Fruit fly (Drosophila melanogaster) whole organism, embryonic: ENCODE measurements around the gene Fdh.

Source experiments
- Abd-B ChIP-seq: fragments of 200-800 bp; sonication (Bioruptor generic); optimal IDR thresholded peaks from 2 replicates; lab custom pipeline; 2018; ENCODE audit warnings: missing biosample characterization, mild to moderate bottlenecking, missing genetic modification characterization, moderate library complexity
- Awh ChIP-seq: fragments of 200-800 bp; sonication (Bioruptor generic); IDR thresholded peaks from 2 replicates; pipeline ENCODE4, ENCODE4 v1.3.6; 2022; ENCODE audit warnings: missing biosample characterization, missing genetic modification characterization
- CG11093 ChIP-seq: fragments of 200-800 bp; sonication (Bioruptor generic); IDR thresholded peaks from 3 replicates; pipeline ENCODE4 v1.3.6; 2022; ENCODE audit warnings: missing biosample characterization, missing genetic modification characterization
- CG15479 ChIP-seq: fragments of 200-800 bp; sonication (Bioruptor generic); optimal IDR thresholded peaks from 3 replicates; lab custom pipeline; 2019; ENCODE audit warnings: missing biosample characterization, mild to moderate bottlenecking, missing genetic modification characterization, moderate library complexity
- CG16779 ChIP-seq: fragments of 200-800 bp; sonication (Bioruptor generic); IDR thresholded peaks from 2 replicates; pipeline ENCODE4 v1.3.6; 2022; ENCODE audit warnings: missing biosample characterization, missing genetic modification characterization
- CG17186 ChIP-seq: fragments of 200-800 bp; sonication (Bioruptor generic); optimal IDR thresholded peaks from 3 replicates; lab custom pipeline; 2017; ENCODE audit warnings: missing biosample characterization, missing genetic modification reagents, missing genetic modification characterization
- CG17361 ChIP-seq: fragments of 200-800 bp; sonication (Bioruptor generic); IDR thresholded peaks from 3 replicates; pipeline ENCODE4 v1.3.6; 2022; ENCODE audit warnings: missing biosample characterization, missing genetic modification characterization
- CG17385 ChIP-seq: fragments of 200-800 bp; sonication (Bioruptor generic); optimal IDR thresholded peaks from 3 replicates; lab custom pipeline; 2018; ENCODE audit warnings: missing biosample characterization, mild to moderate bottlenecking, missing genetic modification characterization
- CG18764 ChIP-seq: fragments of 200-800 bp; sonication (Bioruptor generic); optimal IDR thresholded peaks from 3 replicates; lab custom pipeline; 2016; ENCODE audit warnings: missing biosample characterization, missing genetic modification characterization
- CG32532 ChIP-seq: fragments of 200-800 bp; sonication (Bioruptor generic); IDR thresholded peaks from 2 replicates; pipeline ENCODE4 v1.3.6; 2022; ENCODE audit warnings: missing biosample characterization, missing genetic modification characterization
- CG34422 ChIP-seq: fragments of 200-800 bp; sonication (Bioruptor generic); IDR thresholded peaks from 3 replicates; pipeline ENCODE4 v1.3.6; 2022; ENCODE audit warnings: missing biosample characterization, missing genetic modification characterization
- CG42726 ChIP-seq: fragments of 200-800 bp; sonication (Bioruptor generic); IDR thresholded peaks from 2 replicates; pipeline ENCODE4 v1.3.6; 2022; ENCODE audit warnings: missing biosample characterization, missing genetic modification characterization; ENCODE audit not compliant: partially characterized antibody
- CG4404 ChIP-seq: fragments of 200-800 bp; sonication (Bioruptor generic); IDR thresholded peaks from 2 replicates; pipeline ENCODE4 v1.3.6; 2022; ENCODE audit warnings: missing biosample characterization, missing genetic modification characterization
- CG4820 ChIP-seq: fragments of 200-800 bp; sonication (Bioruptor generic); optimal IDR thresholded peaks from 3 replicates; lab custom pipeline; 2016; ENCODE audit warnings: missing biosample characterization, missing genetic modification characterization
- CG9797 ChIP-seq: fragments of 200-800 bp; sonication (Bioruptor generic); optimal IDR thresholded peaks from 3 replicates; lab custom pipeline; 2018; ENCODE audit warnings: missing biosample characterization, mild to moderate bottlenecking, missing genetic modification characterization
- CTCF ChIP-seq: fragments of 200-800 bp; sonication (Bioruptor generic); optimal IDR thresholded peaks from 2 replicates; lab custom pipeline; 2017; ENCODE audit warnings: missing biosample characterization, mild to moderate bottlenecking, missing genetic modification characterization, moderate library complexity
- CkIIα-i1 ChIP-seq: fragments of 200-800 bp; sonication (Bioruptor generic); IDR thresholded peaks from 2 replicates; pipeline ENCODE4 v1.3.6; 2022; ENCODE audit warnings: missing biosample characterization, missing genetic modification characterization
- CoRest ChIP-seq: fragments of 200-800 bp; sonication (Bioruptor generic); optimal IDR thresholded peaks from 3 replicates; lab custom pipeline; 2018; ENCODE audit warnings: missing biosample characterization, mild to moderate bottlenecking, missing genetic modification characterization, moderate library complexity
- Dbx ChIP-seq: fragments of 200-800 bp; sonication (Bioruptor generic); IDR thresholded peaks from 3 replicates; pipeline ENCODE4 v1.3.6; 2022; ENCODE audit warnings: missing biosample characterization, missing genetic modification characterization
- Dll ChIP-seq: fragments of 200-800 bp; sonication (Bioruptor generic); IDR thresholded peaks from 4 replicates; pipeline ENCODE4 v1.3.6; 2022; ENCODE audit warnings: missing biosample characterization, missing genetic modification characterization; ENCODE audit not compliant: partially characterized antibody
- Dp ChIP-seq: fragments of 200-800 bp; sonication (Bioruptor generic); optimal IDR thresholded peaks from 2 replicates; lab custom pipeline; 2018; ENCODE audit warnings: missing biosample characterization, mild to moderate bottlenecking, missing genetic modification characterization, moderate library complexity
- Dref ChIP-seq: fragments of 200-800 bp; sonication (Bioruptor generic); IDR thresholded peaks from 2 replicates; pipeline ENCODE4 v1.3.6; 2022; ENCODE audit warnings: missing biosample characterization, missing genetic modification characterization
- Drgx ChIP-seq: fragments of 200-800 bp; sonication (Bioruptor generic); IDR thresholded peaks from 2 replicates; pipeline ENCODE4 v1.3.6; 2022; ENCODE audit warnings: missing biosample characterization, missing genetic modification characterization
- ERR ChIP-seq: fragments of 200-800 bp; sonication (Bioruptor generic); optimal IDR thresholded peaks from 2 replicates; lab custom pipeline; 2016; ENCODE audit warnings: missing biosample characterization, missing genetic modification characterization
- MESR4 ChIP-seq: fragments of 200-800 bp; sonication (Bioruptor generic); optimal IDR thresholded peaks from 2 replicates; lab custom pipeline; 2018; ENCODE audit warnings: missing biosample characterization, mild to moderate bottlenecking, missing genetic modification characterization, moderate library complexity
- Med ChIP-seq: fragments of 200-800 bp; sonication (Bioruptor generic); peaks from one replicate; lab custom pipeline; 2016; ENCODE audit warnings: missing biosample characterization, missing genetic modification characterization, mild to moderate bottlenecking, inconsistent platforms, moderate library complexity
- Stat92E ChIP-seq, 3 experiments: fragments of >200 bp in 2 of 3; fragments of 200-800 bp in 1 of 3; sonication (Bioruptor generic) in 1 of 3; optimal IDR thresholded peaks; 2 replicates each; lab custom pipeline; 2017 to 2019; ENCODE audit warnings: missing biosample characterization in 3 of 3, missing genetic modification characterization in 3 of 3, mild to moderate bottlenecking in 1 of 3, moderate library complexity in 1 of 3
- Tbp ChIP-seq: fragments of >200 bp; optimal IDR thresholded peaks from 2 replicates; lab custom pipeline; 2018; ENCODE audit warnings: missing biosample characterization, missing genetic modification characterization
- Trl ChIP-seq, 3 experiments: fragments of >200 bp in 2 of 3; fragments of 200-800 bp in 1 of 3; sonication (Bioruptor generic) in 1 of 3; optimal IDR thresholded peaks; 2 replicates in 1 of 3; 3 replicates in 2 of 3; lab custom pipeline; 2016 to 2017; ENCODE audit warnings: missing biosample characterization in 1 of 3, missing genetic modification characterization in 1 of 3
- aop ChIP-seq: fragments of 200-800 bp; sonication (Bioruptor generic); IDR thresholded peaks from 2 replicates; pipeline ENCODE4 v1.3.6; 2022; ENCODE audit warnings: missing biosample characterization, missing genetic modification characterization
- bsh ChIP-seq, 2 experiments: fragments of 200-800 bp; sonication (Bioruptor generic); optimal IDR thresholded peaks; 2 replicates each; lab custom pipeline; 2017 to 2018; ENCODE audit warnings: mild to moderate bottlenecking in 2 of 2, missing biosample characterization in 2 of 2, missing genetic modification characterization in 2 of 2, moderate library complexity in 1 of 2
- cad ChIP-seq: fragments of >200 bp; optimal IDR thresholded peaks from 2 replicates; lab custom pipeline; 2017; ENCODE audit warnings: missing biosample characterization, missing genetic modification characterization
- chif ChIP-seq, 2 experiments: fragments of 200-800 bp; sonication (Bioruptor generic); optimal IDR thresholded peaks; 3 replicates each; lab custom pipeline; 2016; ENCODE audit warnings: missing biosample characterization in 2 of 2, missing genetic modification characterization in 2 of 2
- chinmo ChIP-seq: fragments of 200-800 bp; sonication (Bioruptor generic); IDR thresholded peaks from 4 replicates; pipeline ENCODE4 v1.3.6; 2022; ENCODE audit warnings: missing biosample characterization, missing genetic modification characterization; ENCODE audit not compliant: partially characterized antibody
- crp ChIP-seq, 2 experiments: fragments of 200-800 bp; sonication (Bioruptor generic); optimal IDR thresholded peaks; 2 replicates in 1 of 2; 3 replicates in 1 of 2; lab custom pipeline; 2017; ENCODE audit warnings: missing biosample characterization in 2 of 2, missing genetic modification characterization in 2 of 2, mild to moderate bottlenecking in 1 of 2, moderate library complexity in 1 of 2
- ewg ChIP-seq: fragments of 200-800 bp; sonication (Bioruptor generic); optimal IDR thresholded peaks from 3 replicates; lab custom pipeline; 2017; ENCODE audit warnings: mild to moderate bottlenecking, missing biosample characterization, missing genetic modification reagents, missing genetic modification characterization
- gce ChIP-seq: fragments of 200-800 bp; sonication (Bioruptor generic); IDR thresholded peaks from 3 replicates; pipeline ENCODE4 v1.3.6; 2022; ENCODE audit warnings: missing biosample characterization, missing genetic modification characterization
- grau ChIP-seq: fragments of 200-800 bp; optimal IDR thresholded peaks from 3 replicates; lab custom pipeline; 2019; ENCODE audit warnings: missing biosample characterization, mild to moderate bottlenecking, missing genetic modification characterization, moderate library complexity
- ken ChIP-seq: fragments of 200-800 bp; sonication (Bioruptor generic); IDR thresholded peaks from 3 replicates; pipeline ENCODE4 v1.3.6; 2022; ENCODE audit warnings: missing biosample characterization, missing genetic modification characterization
- mld ChIP-seq: fragments of 200-800 bp; sonication (Bioruptor generic); IDR thresholded peaks from 3 replicates; pipeline ENCODE4 v1.3.6; 2022; ENCODE audit warnings: missing biosample characterization, missing genetic modification characterization; ENCODE audit not compliant: partially characterized antibody
- pros ChIP-seq: fragments of 200-800 bp; sonication (Bioruptor generic); optimal IDR thresholded peaks from 3 replicates; lab custom pipeline; 2019; ENCODE audit warnings: missing biosample characterization, mild to moderate bottlenecking, missing genetic modification characterization, moderate library complexity
- pum ChIP-seq: fragments of 200-800 bp; sonication (Bioruptor generic); optimal IDR thresholded peaks from 2 replicates; lab custom pipeline; 2016; ENCODE audit warnings: missing biosample characterization, missing genetic modification characterization
- pzg ChIP-seq: fragments of 200-800 bp; sonication (Bioruptor generic); optimal IDR thresholded peaks from 3 replicates; lab custom pipeline; 2018; ENCODE audit warnings: missing biosample characterization, mild to moderate bottlenecking, missing genetic modification characterization, moderate library complexity
- row ChIP-seq: fragments of 200-800 bp; sonication (Bioruptor generic); IDR thresholded peaks from 3 replicates; pipeline ENCODE4 v1.3.6; 2022; ENCODE audit warnings: missing biosample characterization, missing genetic modification characterization
- schlank ChIP-seq: fragments of 200-800 bp; sonication (Bioruptor generic); optimal IDR thresholded peaks from 2 replicates; lab custom pipeline; 2018; ENCODE audit warnings: missing biosample characterization, mild to moderate bottlenecking, missing genetic modification characterization
- sens ChIP-seq: fragments of 200-800 bp; sonication (Bioruptor generic); peaks from one replicate; lab custom pipeline; 2016; ENCODE audit warnings: missing biosample characterization, missing genetic modification characterization
- trem ChIP-seq: fragments of 200-800 bp; optimal IDR thresholded peaks from 3 replicates; lab custom pipeline; 2019; ENCODE audit warnings: missing biosample characterization, mild to moderate bottlenecking, missing genetic modification characterization, moderate library complexity

Fdh gene

dm6 chr3R:10885422-10886081 is 13.4 kb upstream of the Fdh start, which contains the start of gene Leash (continued):
- TF ChIP-seq row (peak; percentile 10; the same call in 1 of the 3 replicates), CG15479 (GFP tag; lab: Kevin White, UChicago) (no peak), gce (GFP tag; lab: Robert Waterston, UW) (no peak), cad (GFP tag; lab: Kevin White, UChicago) (no peak), sens (GFP tag; lab: Kevin White, UChicago) (no peak), Stat92E (GFP tag; optimal IDR thresholded peaks at IDR 0.05; lab: Kevin White, UChicago) (no peak), Trl (optimal IDR thresholded peaks at IDR 0.05; lab: Kevin White, UChicago) (peak; percentile 53 to 61), Trl (GFP tag; optimal IDR thresholded peaks at IDR 0.05; lab: Kevin White, UChicago) (peak; percentile 19), ewg (GFP tag; lab: Kevin White, UChicago) (no peak), bsh (GFP tag; optimal IDR thresholded peaks at IDR 0.05; lab: Kevin White, UChicago) (peak in 1 of 2 experiments; percentile 7), aop (GFP tag; lab: Robert Waterston, UW) (no peak), Dref (peak; percentile 67), trem (tag; lab: Kevin White, UChicago) (peak; percentile 64), Dp (GFP tag; lab: Kevin White, UChicago) (peak; percentile 73), grau (tag; lab: Kevin White, UChicago) (no peak), pzg (GFP tag; lab: Kevin White, UChicago) (peak; percentile 46), CTCF (GFP tag; lab: Kevin White, UChicago) (peak; percentile 9), Dll (GFP tag; lab: Robert Waterston, UW) (peak; percentile 68; the same call in 3 of the 4 replicates), CG11093 (GFP tag; lab: Robert Waterston, UW) (no peak), MESR4 (GFP tag; lab: Kevin White, UChicago) (peak; percentile 28), CG4820 (GFP tag; lab: Kevin White, UChicago) (no peak), chif (GFP tag; optimal IDR thresholded peaks at IDR 0.05; lab: Kevin White, UChicago) (no peak), Tbp (no peak), pum (no peak), CG34422 (GFP tag; lab: Robert Waterston, UW) (peak; percentile 59; the same call in 1 of the 3 replicates), CG17186 (GFP tag; lab: Kevin White, UChicago) (peak; percentile 27), CG18764 (GFP tag; lab: Kevin White, UChicago) (no peak)

- TF ChIP-seq CoRest (tag; lab: Kevin White, UChicago) (peak; percentile 26), Dbx (GFP tag; lab: Robert Waterston, UW) (peak; percentile 44; the same call in 1 of the 3 replicates), Abd-B (no peak), crp (GFP tag; optimal IDR thresholded peaks at IDR 0.05; lab: Kevin White, UChicago) (peak in 1 of 2 experiments; percentile 64), schlank (tag; lab: Kevin White, UChicago) (no peak), CG16779 (GFP tag; lab: Robert Waterston, UW) (peak; percentile 52; the same call in 1 of the 2 replicates), ken (GFP tag; lab: Robert Waterston, UW) (0 out of 3 replicates have a peak, but pooled peaks have one; percentile 36), ERR (GFP tag; lab: Kevin White, UChicago) (no peak), Dref (0 out of 2 replicates have a peak, but pooled peaks have one; percentile 22), CG42726 (GFP tag; lab: Robert Waterston, UW) (no peak), mld (no peak), chinmo (0 out of 4 replicates have a peak, but pooled peaks have one; percentile 9), CG32532 (GFP tag; lab: Robert Waterston, UW) (0 out of 2 replicates have a peak, but pooled peaks have one; percentile 27), CG4404 (GFP tag; lab: Robert Waterston, UW) (no peak), CG9797 (GFP tag; lab: Kevin White, UChicago) (no peak), CG17385 (GFP tag; lab: Kevin White, UChicago) (peak; percentile 78), pros (GFP tag; lab: Kevin White, UChicago) (peak; percentile 39), Drgx (0 out of 2 replicates have a peak, but pooled peaks have one; percentile 14), CkIIα-i1 (GFP tag; lab: Robert Waterston, UW) (no peak), Med (GFP tag; lab: Kevin White, UChicago) (peak; percentile 78), Awh (0 out of 2 replicates have a peak, but pooled peaks have one; percentile 9), CG17361 (no peak)
Observed at dm6 chr3R:10884678-10885421, 12.7 kb upstream of the Fdh start, which contains the start of gene CG14696. CG14696 (minus strand) TSS chr3R:10885001.
